Worm (Caenorhabditis elegans): ENCODE results near the gene clec-136.

clec-136 gene

ce11 chrII:4603035-4603434 is 13.3 kb downstream of the clec-136 start, which contains the start of gene F35D11.4 (continued):
- TF ChIP-seq nfya-2 (GFP tag; IDR thresholded peaks at IDR 0.05) = no peak
- peak; percentile 75 for TF ChIP-seq mcd-1 (GFP tag; IDR thresholded peaks at IDR 0.05)
- TF ChIP-seq Y53G8AR.9 (GFP tag; conservative IDR thresholded peaks at IDR 0.05) = 0 out of 2 replicates have a peak, but pooled peaks have one; percentile 22
- 0 out of 2 replicates have a peak, but pooled peaks have one; percentile 64 for TF ChIP-seq let-526 (GFP tag; IDR thresholded peaks at IDR 0.05)
- no peak for TF ChIP-seq ceh-40 (GFP tag; IDR thresholded peaks at IDR 0.05)
- TF ChIP-seq cebp-2 (GFP tag; IDR thresholded peaks at IDR 0.05) = no peak
- TF ChIP-seq lir-1 (GFP tag; conservative IDR thresholded peaks at IDR 0.05) = 0 out of 2 replicates have a peak, but pooled peaks have one; percentile 51
- TF ChIP-seq F37B4.10 (GFP tag; IDR thresholded peaks at IDR 0.05) = no peak
- TF ChIP-seq D2030.7 (GFP tag; IDR thresholded peaks at IDR 0.05) = peak; percentile 72
- peak; percentile 88 for TF ChIP-seq aptf-2 (GFP tag; conservative IDR thresholded peaks at IDR 0.05)
- TF ChIP-seq ceh-27 (GFP tag; optimal IDR thresholded peaks at IDR 0.05) = peak; percentile 85
- peak; percentile 48 for TF ChIP-seq attf-5 (GFP tag; optimal IDR thresholded peaks at IDR 0.05)
- TF ChIP-seq madf-8 (GFP tag; conservative IDR thresholded peaks at IDR 0.05) = peak; percentile 78
- no peak for TF ChIP-seq nhr-90 (tag; optimal IDR thresholded peaks at IDR 0.05)
- TF ChIP-seq nhr-27 (tag; optimal IDR thresholded peaks at IDR 0.05) = no peak
- TF ChIP-seq zim-3 (tag; optimal IDR thresholded peaks at IDR 0.05) = no peak
- peak; percentile 48 for TF ChIP-seq tbp1 (GFP tag; optimal IDR thresholded peaks at IDR 0.05)
- TF ChIP-seq snpc-4 (GFP tag; optimal IDR thresholded peaks at IDR 0.05) = no peak
- TF ChIP-seq snpc-4 (tag; optimal IDR thresholded peaks at IDR 0.05) = peak in 3 of 4 experiments; percentile 10 to 52 (median 27)
- TF ChIP-seq him-1 (tag; optimal IDR thresholded peaks at IDR 0.05) = peak; percentile 73
- TF ChIP-seq lin-35 (GFP tag; optimal IDR thresholded peaks at IDR 0.05) = peak in 2 of 3 experiments; percentile 23 to 80
- TF ChIP-seq ZK185.1 (tag; optimal IDR thresholded peaks at IDR 0.05; ENCODE audit: poor library complexity, severe bottlenecking) = peak; percentile 92
- peak; percentile 88 for TF ChIP-seq lin-54 (GFP tag; optimal IDR thresholded peaks at IDR 0.05)
- no peak for TF ChIP-seq cebp-1 (GFP tag; IDR thresholded peaks at IDR 0.05)
- peak; percentile 50 for TF ChIP-seq cebp-1 (tag; optimal IDR thresholded peaks at IDR 0.05)
- TF ChIP-seq F22D6.2 (tag; optimal IDR thresholded peaks at IDR 0.05) = peak; percentile 5
- peak; percentile 35 for TF ChIP-seq ztf-18 (tag; optimal IDR thresholded peaks at IDR 0.05)
- TF ChIP-seq mxl-1 (tag; optimal IDR thresholded peaks at IDR 0.05) = no peak
- TF ChIP-seq T26A5.8 (tag; optimal IDR thresholded peaks at IDR 0.05) = no peak
- TF ChIP-seq madf-10 (tag; optimal IDR thresholded peaks at IDR 0.05) = peak; percentile 69
- peak; percentile 46 for TF ChIP-seq athp-1 (tag; optimal IDR thresholded peaks at IDR 0.05)
- TF ChIP-seq rec-8 (tag; optimal IDR thresholded peaks at IDR 0.05) = peak; percentile 47 to 61
- TF ChIP-seq ztf-3 (GFP tag; optimal IDR thresholded peaks at IDR 0.05) = no peak
- peak; percentile 46 for TF ChIP-seq hmg-1.2 (GFP tag; IDR thresholded peaks at IDR 0.05)
- peak; percentile 73 for TF ChIP-seq lsl-1 (GFP tag; optimal IDR thresholded peaks at IDR 0.05)
- TF ChIP-seq aptf-3 (GFP tag; IDR thresholded peaks at IDR 0.05) = no peak
- TF ChIP-seq sdz-38 (tag; optimal IDR thresholded peaks at IDR 0.05) = no peak
- TF ChIP-seq ekl-4 (GFP tag; IDR thresholded peaks at IDR 0.05) = 0 out of 2 replicates have a peak, but pooled peaks have one; percentile 12
- TF ChIP-seq Y67H2A.10 (GFP tag; conservative IDR thresholded peaks at IDR 0.05) = 0 out of 2 replicates have a peak, but pooled peaks have one; percentile 21
- TF ChIP-seq unc-130 (GFP tag; optimal IDR thresholded peaks at IDR 0.05) = peak; percentile 86
- TF ChIP-seq lin-40 (tag; optimal IDR thresholded peaks at IDR 0.05) = peak; percentile 51
- peak; percentile 40; the same call in 1 of the 2 replicates for TF ChIP-seq rcor-1 (GFP tag; IDR thresholded peaks at IDR 0.05)
- peak; percentile 29 for TF ChIP-seq nhr-80 (tag; optimal IDR thresholded peaks at IDR 0.05)
- TF ChIP-seq mel-28 (tag; optimal IDR thresholded peaks at IDR 0.05; ENCODE audit: borderline replicate concordance) = no peak
- TF ChIP-seq xnd-1 (tag; optimal IDR thresholded peaks at IDR 0.05) = peak; percentile 64
